Worm (Caenorhabditis elegans): ENCODE data around the gene T20B12.7.

T20B12.7 gene

ce11 chrIII:7329155-7329732 is 49.6 kb downstream of the T20B12.7 start, which contains the start of gene lab-2 (continued):
- no peak for TF ChIP-seq daf-19 (GFP tag; conservative IDR thresholded peaks at IDR 0.05)
- TF ChIP-seq fkh-10 (GFP tag; optimal IDR thresholded peaks at IDR 0.05), result no peak
- no peak for TF ChIP-seq mep-1 (tag; optimal IDR thresholded peaks at IDR 0.05)
- no peak for TF ChIP-seq mxl-3 (GFP tag; optimal IDR thresholded peaks at IDR 0.05)
- no peak for TF ChIP-seq ama-1 (optimal IDR thresholded peaks at IDR 0.05)
- TF ChIP-seq R02D3.7 (tag; optimal IDR thresholded peaks at IDR 0.05), result no peak
- TF ChIP-seq ceh-20 (GFP tag; IDR thresholded peaks at IDR 0.05), result no peak
- no peak for TF ChIP-seq pqm-1 (tag; optimal IDR thresholded peaks at IDR 0.05)
- TF ChIP-seq T26A8.4 (GFP tag; IDR thresholded peaks at IDR 0.05), result peak; percentile 41; the same call in 1 of the 2 replicates
- TF ChIP-seq nhr-102 (tag; optimal IDR thresholded peaks at IDR 0.05), result peak; percentile 39
- TF ChIP-seq dve-1 (tag; optimal IDR thresholded peaks at IDR 0.05; ENCODE audit: insufficient read depth), result peak; percentile 1
- 0 out of 2 replicates have a peak, but pooled peaks have one; percentile 21 for TF ChIP-seq zfp-3 (GFP tag; conservative IDR thresholded peaks at IDR 0.05)
- TF ChIP-seq Y48G9A.11 (GFP tag; IDR thresholded peaks at IDR 0.05), result no peak
- TF ChIP-seq php-3 (GFP tag; IDR thresholded peaks at IDR 0.05), result 0 out of 2 replicates have a peak, but pooled peaks have one; percentile 16
- no peak for TF ChIP-seq ZK337.2 (GFP tag; IDR thresholded peaks at IDR 0.05)
